Worm (Caenorhabditis elegans) whole organism, midembryonic: ENCODE measurements around the gene abcf-1.

Experiments used
- cog-1 ChIP-seq: sonication (generic microtip); optimal IDR thresholded peaks from 2 replicates; lab custom pipeline; 2016; ENCODE audit warnings: missing genetic modification characterization, missing compliant biosample characterization
- med-1 ChIP-seq: sonication (generic microtip); optimal IDR thresholded peaks from 2 replicates; lab custom pipeline; 2017; ENCODE audit warnings: missing genetic modification characterization, mild to moderate bottlenecking, missing compliant biosample characterization, antibody characterized with exemption, missing genetic modification reagents; ENCODE audit not compliant: insufficient read depth
- ztf-29 ChIP-seq: fragments of 200-800 bp; sonication (Bioruptor generic); IDR thresholded peaks from 2 replicates; pipeline ENCODE4 v1.3.6; 2022; ENCODE audit warnings: missing genetic modification reagents, missing genetic modification characterization, missing compliant biosample characterization

DNA sequence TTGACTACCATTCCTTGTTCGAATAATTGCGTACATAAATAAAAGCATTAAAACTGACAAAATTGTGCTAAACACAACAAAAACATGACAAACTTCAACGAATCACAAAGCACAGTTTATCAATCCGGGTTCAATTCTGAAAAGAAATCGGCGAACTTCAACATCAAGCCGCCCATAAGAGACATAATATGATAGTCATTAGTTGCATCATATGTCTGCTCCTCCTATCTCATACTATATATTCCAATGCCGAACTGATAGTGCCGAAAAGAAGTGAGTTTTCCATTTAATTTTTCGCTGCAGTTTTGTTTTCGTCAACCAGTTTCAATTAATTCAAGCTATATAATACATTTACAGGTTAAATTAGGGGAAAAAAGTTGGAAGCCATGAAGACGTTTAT, 21.5 kb downstream of the abcf-1 start, which contains the start of gene hrg-7:
- TF ChIP-seq ztf-29 (GFP tag; lab: Robert Waterston, UW) (no peak), cog-1 (tag; lab: Kevin White, UChicago) (no peak), med-1 (GFP tag; lab: Kevin White, UChicago) (no peak)
